Worm (Caenorhabditis elegans): ENCODE results near the gene rme-1.

rme-1 gene

ce11 chrV:6250959-6251598 lies 42.4 kb downstream of the rme-1 start:
- no peak for TF ChIP-seq W03F9.2 (tag; optimal IDR thresholded peaks at IDR 0.05)
- TF ChIP-seq dao-5 (tag; optimal IDR thresholded peaks at IDR 0.05), result no peak
- TF ChIP-seq him-1 (tag; optimal IDR thresholded peaks at IDR 0.05), result no peak

DNA sequence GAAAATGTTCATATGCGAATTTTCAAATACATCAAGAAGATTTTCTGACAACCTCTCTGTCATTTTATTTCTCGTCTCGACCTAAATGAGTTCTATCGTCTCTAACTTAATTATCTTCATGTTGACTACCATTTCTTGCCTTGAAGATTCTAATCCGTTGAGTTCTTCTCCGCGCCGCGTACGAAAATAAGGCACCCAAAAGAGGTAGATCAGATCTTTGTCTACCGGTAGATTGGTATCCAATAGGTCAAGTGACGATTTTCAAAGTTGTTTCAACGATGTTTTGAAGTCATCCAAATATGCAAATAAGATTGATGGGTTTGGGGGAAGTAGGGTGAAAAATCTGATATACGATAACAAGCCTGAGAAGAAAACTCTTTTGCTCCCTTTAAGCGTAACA lies 45.3 kb downstream of the rme-1 start:
- no peak for TF ChIP-seq him-1 (tag; optimal IDR thresholded peaks at IDR 0.05)
- no peak for TF ChIP-seq dao-5 (tag; optimal IDR thresholded peaks at IDR 0.05)
- TF ChIP-seq W03F9.2 (tag; optimal IDR thresholded peaks at IDR 0.05), result no peak

DNA sequence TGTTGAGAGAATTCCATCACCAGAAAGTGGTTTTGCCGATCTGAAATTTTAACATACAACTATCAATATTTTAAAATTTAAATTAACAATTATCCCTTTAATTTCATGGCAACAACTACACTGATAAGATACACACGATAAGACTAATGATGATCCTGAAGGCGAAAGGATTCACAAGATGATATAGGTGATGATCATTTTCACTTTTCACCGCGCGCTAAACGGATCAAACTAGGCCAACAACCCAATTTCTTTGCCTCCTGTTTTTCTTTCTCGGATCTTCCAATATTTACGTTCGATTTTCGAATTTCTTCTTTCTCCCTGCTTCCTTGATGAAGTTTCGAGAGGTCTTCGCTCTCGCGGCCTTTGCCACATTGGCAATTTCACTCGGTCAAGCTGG lies 50.5 kb downstream of the rme-1 start, which contains the start of gene K08B12.1:
TSS of gene K08B12.1 (plus strand) at position 229 of the 400 bp plus-strand sequence.
- TF ChIP-seq dao-5 (tag; optimal IDR thresholded peaks at IDR 0.05) (no peak), him-1 (tag; optimal IDR thresholded peaks at IDR 0.05) (no peak), W03F9.2 (tag; optimal IDR thresholded peaks at IDR 0.05) (no peak)
